Fruit fly (Drosophila melanogaster): ENCODE results near the gene Chc.

The Chc gene

dm6 chrX:15857601-15858284 lies 22.5 kb upstream of the Chc start, which contains the start of the genes CG46440 and Myb (continued):
- peak; percentile 13 for TF ChIP-seq Dp (GFP tag; optimal IDR thresholded peaks at IDR 0.05)
- TF ChIP-seq CG2129 (GFP tag; IDR thresholded peaks at IDR 0.05; ENCODE audit: partially characterized antibody), result peak; percentile 59
- TF ChIP-seq pros (GFP tag; optimal IDR thresholded peaks at IDR 0.05), result no peak
- no peak for TF ChIP-seq Chrac-16 (GFP tag; optimal IDR thresholded peaks at IDR 0.05)
- TF ChIP-seq bcd (GFP tag; optimal IDR thresholded peaks at IDR 0.05), result no peak
- TF ChIP-seq CHES-1-like (GFP tag; optimal IDR thresholded peaks at IDR 0.05), result no peak
- no peak for TF ChIP-seq GATAe (GFP tag; conservative IDR thresholded peaks at IDR 0.05)
- peak; percentile 20; the same call in 1 of the 2 replicates for TF ChIP-seq Rfx (GFP tag; IDR thresholded peaks at IDR 0.05)
- peak; percentile 16 for TF ChIP-seq Ets97D (GFP tag; optimal IDR thresholded peaks at IDR 0.05)
- peak; percentile 10 for TF ChIP-seq lbe (GFP tag; optimal IDR thresholded peaks at IDR 0.05)
- TF ChIP-seq CG7963 (GFP tag; IDR thresholded peaks at IDR 0.05; ENCODE audit: partially characterized antibody), result peak; percentile 86
- TF ChIP-seq CG12299 (tag; optimal IDR thresholded peaks at IDR 0.05), result peak; percentile 7
- peak; percentile 18 for TF ChIP-seq CG15514 (GFP tag; optimal IDR thresholded peaks at IDR 0.05)
- peak; percentile 80 for TF ChIP-seq CG8290 (GFP tag; optimal IDR thresholded peaks at IDR 0.05)
- peak; percentile 51 to 74 for TF ChIP-seq CG8290 (tag; optimal IDR thresholded peaks at IDR 0.05)
- no peak for TF ChIP-seq CG1647 (GFP tag; optimal IDR thresholded peaks at IDR 0.05)
- no peak for TF ChIP-seq eve (GFP tag; optimal IDR thresholded peaks at IDR 0.05)
- no peak for TF ChIP-seq Hsf (GFP tag; optimal IDR thresholded peaks at IDR 0.05)
- TF ChIP-seq CG13123 (GFP tag; optimal IDR thresholded peaks at IDR 0.05), result no peak
- no peak for TF ChIP-seq C15 (GFP tag; IDR thresholded peaks at IDR 0.05)
- TF ChIP-seq CG2116 (GFP tag; optimal IDR thresholded peaks at IDR 0.05), result peak; percentile 96
- TF ChIP-seq YL-1 (GFP tag; optimal IDR thresholded peaks at IDR 0.05), result peak; percentile 43
- TF ChIP-seq CG13424 (tag; optimal IDR thresholded peaks at IDR 0.05), result no peak
- no peak for TF ChIP-seq Rx (GFP tag; IDR thresholded peaks at IDR 0.05)
- no peak for TF ChIP-seq so (GFP tag; IDR thresholded peaks at IDR 0.05)
- TF ChIP-seq dmrt99B (tag; optimal IDR thresholded peaks at IDR 0.05), result no peak
- TF ChIP-seq CG30020 (tag; optimal IDR thresholded peaks at IDR 0.05), result peak; percentile 88
- TF ChIP-seq ind (GFP tag; optimal IDR thresholded peaks at IDR 0.05), result no peak
- no peak for TF ChIP-seq CG6254 (GFP tag; optimal IDR thresholded peaks at IDR 0.05)
- no peak for TF ChIP-seq grn (GFP tag; optimal IDR thresholded peaks at IDR 0.05)
- no peak for TF ChIP-seq corto (GFP tag; optimal IDR thresholded peaks at IDR 0.05)
- peak; percentile 83 for TF ChIP-seq Scr (GFP tag; IDR thresholded peaks at IDR 0.05; ENCODE audit: partially characterized antibody)
- TF ChIP-seq NfI (GFP tag; optimal IDR thresholded peaks at IDR 0.05), result no peak
- peak; percentile 67 for TF ChIP-seq CG1603 (tag; optimal IDR thresholded peaks at IDR 0.05)
- peak; percentile 86 for TF ChIP-seq Bgb (GFP tag; IDR thresholded peaks at IDR 0.05; ENCODE audit: partially characterized antibody)
- no peak for TF ChIP-seq CG3838 (GFP tag; optimal IDR thresholded peaks at IDR 0.05)
- no peak for TF ChIP-seq H2.0 (GFP tag; IDR thresholded peaks at IDR 0.05)
- peak; percentile 70 for TF ChIP-seq stwl (tag; optimal IDR thresholded peaks at IDR 0.05)
- no peak for TF ChIP-seq Dek (tag; optimal IDR thresholded peaks at IDR 0.05)
- no peak for TF ChIP-seq B-H2 (GFP tag; optimal IDR thresholded peaks at IDR 0.05)
- TF ChIP-seq row (GFP tag; IDR thresholded peaks at IDR 0.05), result peak; percentile 67
- no peak for TF ChIP-seq dm (GFP tag; optimal IDR thresholded peaks at IDR 0.05)
- no peak for TF ChIP-seq CG10462 (GFP tag; optimal IDR thresholded peaks at IDR 0.05)
- TF ChIP-seq CG3163 (GFP tag; optimal IDR thresholded peaks at IDR 0.05), result no peak
- TF ChIP-seq Camta (GFP tag; optimal IDR thresholded peaks at IDR 0.05), result no peak
- peak; percentile 10 for TF ChIP-seq CG10267 (tag; optimal IDR thresholded peaks at IDR 0.05)
- no peak for TF ChIP-seq CG10274 (GFP tag; optimal IDR thresholded peaks at IDR 0.05)
- TF ChIP-seq wek (GFP tag; optimal IDR thresholded peaks at IDR 0.05), result peak; percentile 12
- TF ChIP-seq CG16863 (GFP tag; optimal IDR thresholded peaks at IDR 0.05), result no peak
- peak; percentile 53 for TF ChIP-seq sd (tag; optimal IDR thresholded peaks at IDR 0.05)

Measured in whole organism, embryonic.